Worm (Caenorhabditis elegans) whole organism, early embryonic: ENCODE results near the gene C53A5.16.

Source experiments
- aly-1 ChIP-seq: sonication (generic microtip); optimal IDR thresholded peaks from 2 replicates; lab custom pipeline; 2016; ENCODE audit warnings: missing genetic modification characterization, missing compliant biosample characterization
- ama-1 ChIP-seq: fragments of 150-350 bp; optimal IDR thresholded peaks from 2 replicates; lab custom pipeline; 2014
- ceh-13 ChIP-seq: fragments of 200-800 bp; sonication (Bioruptor generic); optimal IDR thresholded peaks from 2 replicates; lab custom pipeline; 2018; ENCODE audit warnings: mild to moderate bottlenecking, missing genetic modification characterization, missing compliant biosample characterization
- flt-1 ChIP-seq: fragments of 200-800 bp; sonication (Bioruptor generic); IDR thresholded peaks from 2 replicates; pipeline ENCODE4 v1.3.6; 2022; ENCODE audit warnings: missing genetic modification characterization, missing compliant biosample characterization
- sea-1 ChIP-seq: fragments of 200-800 bp; sonication (Bioruptor generic); conservative IDR thresholded peaks from 2 replicates; pipeline ENCODE4 v1.3.6; 2022; ENCODE audit warnings: missing genetic modification characterization, missing compliant biosample characterization
- tbx-11 ChIP-seq: fragments of 200-800 bp; sonication (Bioruptor generic); IDR thresholded peaks from 2 replicates; pipeline ENCODE4 v1.3.6; 2022; ENCODE audit warnings: missing genetic modification characterization, missing compliant biosample characterization

DNA sequence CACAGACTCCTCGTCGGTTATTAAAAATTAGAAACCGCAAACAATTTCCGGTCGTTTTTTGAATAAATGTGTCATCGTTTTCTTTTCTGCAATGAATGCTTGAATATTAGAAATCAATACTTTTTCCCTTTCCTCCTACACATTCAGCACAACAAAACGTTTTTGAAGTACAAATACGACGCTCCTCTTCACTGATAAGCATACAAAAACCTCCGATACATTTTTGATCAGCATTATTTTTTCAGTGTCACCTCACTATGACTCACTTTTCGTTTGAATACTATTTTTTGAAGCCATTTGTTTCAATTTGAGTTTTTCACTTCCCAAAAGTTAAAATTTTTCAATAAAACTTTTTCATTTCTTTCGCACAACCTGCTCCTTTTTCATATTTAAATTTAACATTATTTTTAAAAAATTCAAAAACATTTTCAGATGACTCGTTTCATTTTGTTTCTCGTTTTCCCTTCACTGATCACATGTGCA is 39.6 kb downstream of the C53A5.16 start, which contains the start of gene R02D5.3:
- TF ChIP-seq ama-1 (no peak), flt-1 (no peak), aly-1 (tag; lab: Kevin White, UChicago) (no peak), ceh-13 (GFP tag; lab: Kevin White, UChicago) (no peak), sea-1 (GFP tag; lab: Robert Waterston, UW) (no peak), tbx-11 (no peak)
